Worm (Caenorhabditis elegans) whole organism, mixed stage, embryonic: ENCODE measurements around the gene C16C4.1.

ENCODE experiments used
- ces-1 ChIP-seq: fragments of 150-350 bp; optimal IDR thresholded peaks from 2 replicates; lab custom pipeline; 2014; ENCODE audit warnings: missing biosample characterization, missing genetic modification reagents, missing genetic modification characterization
- hlh-1 ChIP-seq: fragments of 150-350 bp; optimal IDR thresholded peaks from 2 replicates; lab custom pipeline; 2014; ENCODE audit warnings: missing biosample characterization, missing genetic modification reagents, missing genetic modification characterization
- mab-5 ChIP-seq: fragments of 150-350 bp; optimal IDR thresholded peaks from 2 replicates; lab custom pipeline; 2014; ENCODE audit warnings: missing biosample characterization, missing genetic modification characterization
- mep-1 ChIP-seq: fragments of 150-350 bp; optimal IDR thresholded peaks from 2 replicates; lab custom pipeline; 2017; ENCODE audit warnings: missing biosample characterization, missing genetic modification reagents, missing genetic modification characterization, inconsistent platforms
- nhr-12 ChIP-seq: fragments of 150-350 bp; optimal IDR thresholded peaks from 2 replicates; lab custom pipeline; 2014; ENCODE audit warnings: missing biosample characterization, missing genetic modification characterization
- nhr-76 ChIP-seq: sonication (generic microtip); optimal IDR thresholded peaks from 2 replicates; lab custom pipeline; 2017; ENCODE audit warnings: missing biosample characterization, missing genetic modification characterization
- snpc-4 ChIP-seq: fragments of 150-350 bp; optimal IDR thresholded peaks from 2 replicates; lab custom pipeline; 2014; ENCODE audit warnings: missing biosample characterization, missing genetic modification characterization
- unc-120 ChIP-seq: sonication (generic microtip); optimal IDR thresholded peaks from 2 replicates; lab custom pipeline; 2017; ENCODE audit warnings: missing genetic modification characterization, missing compliant biosample characterization; ENCODE audit not compliant: poor library complexity, severe bottlenecking
- unc-39 ChIP-seq: fragments of 150-350 bp; optimal IDR thresholded peaks from 2 replicates; lab custom pipeline; 2014; ENCODE audit warnings: missing biosample characterization, missing genetic modification characterization
- unc-62 ChIP-seq: fragments of 150-350 bp; optimal IDR thresholded peaks from 2 replicates; lab custom pipeline; 2014; ENCODE audit warnings: missing biosample characterization, missing genetic modification reagents, missing genetic modification characterization
- ztf-11 ChIP-seq: fragments of 150-350 bp; optimal IDR thresholded peaks from 2 replicates; lab custom pipeline; 2014; ENCODE audit warnings: missing biosample characterization, missing genetic modification characterization

DNA sequence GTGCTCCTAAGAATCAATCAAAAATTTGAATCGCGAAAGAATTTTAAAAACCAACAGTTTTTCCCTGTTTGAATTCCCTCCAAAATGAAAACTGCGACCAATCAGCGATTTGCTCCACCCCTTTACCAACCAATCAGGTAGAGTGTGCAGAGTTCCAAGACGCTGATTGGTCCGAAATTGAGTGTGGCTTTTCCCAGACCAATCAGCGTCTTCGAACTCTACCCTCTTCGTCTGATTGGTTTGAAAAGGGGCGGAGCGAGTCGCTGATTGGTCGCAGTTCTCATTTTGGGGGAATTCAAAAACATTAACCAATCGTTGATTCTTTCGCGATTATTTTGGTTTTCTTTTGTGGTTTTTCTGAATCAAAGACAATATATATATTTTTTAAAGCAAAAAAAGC, 49.5 kb upstream of the C16C4.1 start:
- no peak for TF ChIP-seq unc-62 (GFP tag; lab: Kevin White, UChicago)
- no peak for TF ChIP-seq unc-120 (tag; lab: Kevin White, UChicago)
- no peak for TF ChIP-seq mep-1 (tag; lab: Kevin White, UChicago)
- no peak for TF ChIP-seq snpc-4 (tag; lab: Kevin White, UChicago)
- no peak for TF ChIP-seq nhr-76 (tag; lab: Kevin White, UChicago)
- no peak for TF ChIP-seq ces-1 (GFP tag; lab: Kevin White, UChicago)
- TF ChIP-seq unc-39 (tag; lab: Kevin White, UChicago): no peak
- TF ChIP-seq ztf-11: no peak
- no peak for TF ChIP-seq nhr-12
- no peak for TF ChIP-seq mab-5 (tag; lab: Kevin White, UChicago)
- TF ChIP-seq hlh-1 (tag; lab: Kevin White, UChicago): no peak
